Fruit fly (Drosophila melanogaster): ENCODE measurements around the gene Mnat9.

Gene Mnat9

DNA sequence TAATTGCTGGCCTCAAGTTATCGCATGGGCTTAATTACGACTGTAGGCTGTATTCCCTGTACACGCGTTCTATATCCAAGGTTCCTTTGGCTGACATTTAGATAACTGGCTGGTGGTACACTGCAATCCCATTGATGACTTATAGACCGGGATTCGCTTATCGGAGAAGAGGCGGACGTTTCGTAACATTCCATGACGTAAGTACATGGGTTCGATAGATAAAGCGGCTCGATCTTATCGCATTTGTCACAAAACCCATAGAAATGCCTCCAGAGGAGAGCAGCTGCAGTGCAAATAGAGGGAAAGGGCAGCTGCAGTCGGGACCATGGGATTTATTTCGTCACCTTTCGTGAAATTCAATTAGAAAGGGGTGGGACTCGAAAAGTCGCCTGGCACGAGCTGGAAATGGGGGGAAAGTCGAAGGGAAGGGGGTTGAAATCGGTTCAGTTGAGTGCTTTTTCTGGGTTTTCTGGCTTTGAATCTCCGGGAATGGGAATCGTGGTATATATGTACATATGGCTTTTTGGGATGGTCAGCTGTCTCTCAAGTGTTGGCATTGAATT lies 8.6 kb downstream of the Mnat9 start:
- no peak for TF ChIP-seq noc (tag; optimal IDR thresholded peaks at IDR 0.05)

DNA sequence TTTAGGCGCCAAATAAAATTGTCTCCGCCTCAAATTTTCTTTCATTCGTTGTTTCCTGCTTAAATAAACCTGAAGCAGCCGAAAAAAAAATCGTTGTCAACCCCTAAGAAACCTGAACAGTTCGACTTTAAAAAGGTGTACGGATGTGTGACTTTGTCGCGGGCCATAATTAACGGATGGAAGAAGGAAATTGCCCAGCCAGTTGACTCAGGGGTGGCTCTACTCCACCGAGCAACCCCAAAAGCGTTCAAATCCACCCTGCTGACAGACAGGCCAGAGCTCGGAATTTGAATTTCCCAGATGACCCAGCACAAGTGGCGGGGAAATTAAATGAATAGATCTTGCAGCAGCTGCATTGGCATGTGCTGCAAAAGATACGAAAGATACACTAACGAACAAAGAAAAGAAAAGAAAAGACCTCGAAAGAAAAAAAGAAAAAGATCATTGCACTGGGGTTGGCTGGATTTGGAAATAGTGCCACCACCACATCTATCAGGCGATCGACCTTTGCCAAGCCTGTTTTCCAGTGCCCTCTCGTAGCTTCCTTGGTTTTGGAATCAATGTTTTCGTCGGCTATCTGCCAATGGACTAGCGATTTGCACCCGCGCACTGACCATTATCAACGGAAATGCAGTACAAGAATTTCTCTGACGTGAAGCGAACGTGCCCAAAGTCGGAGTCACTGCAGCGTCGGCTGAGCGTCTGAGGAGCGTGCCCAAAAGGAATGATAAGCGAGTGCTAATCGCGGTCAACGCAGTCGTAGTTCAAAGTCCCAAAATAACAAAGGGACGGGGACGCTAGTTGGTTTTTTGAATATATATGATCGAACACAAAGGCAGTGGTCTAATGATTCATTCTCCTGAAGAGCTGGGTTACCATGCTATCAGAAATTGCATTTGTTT lies 9.5 kb downstream of the Mnat9 start:
- TF ChIP-seq noc (tag; optimal IDR thresholded peaks at IDR 0.05) = no peak

DNA sequence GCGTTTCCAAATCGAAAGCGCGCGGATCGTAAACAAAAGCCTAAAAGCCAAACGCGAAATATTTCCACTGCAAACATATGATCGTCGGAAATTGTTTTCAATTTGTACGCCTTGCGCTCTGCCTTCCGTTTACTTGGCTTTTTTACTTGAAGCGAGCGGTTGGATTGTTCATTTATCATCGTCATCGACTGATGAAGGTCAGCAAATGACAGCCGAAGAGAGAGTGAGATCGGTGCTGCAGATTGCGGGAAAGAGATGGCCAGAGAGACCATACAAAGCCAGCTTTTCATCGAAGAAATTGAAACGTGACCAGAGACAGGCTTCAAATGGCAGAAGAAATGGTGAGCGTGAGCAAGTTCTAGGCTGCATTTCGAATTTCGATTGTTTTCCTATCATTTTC lies 10.2 kb downstream of the Mnat9 start:
- TF ChIP-seq noc (tag; optimal IDR thresholded peaks at IDR 0.05) = no peak

DNA sequence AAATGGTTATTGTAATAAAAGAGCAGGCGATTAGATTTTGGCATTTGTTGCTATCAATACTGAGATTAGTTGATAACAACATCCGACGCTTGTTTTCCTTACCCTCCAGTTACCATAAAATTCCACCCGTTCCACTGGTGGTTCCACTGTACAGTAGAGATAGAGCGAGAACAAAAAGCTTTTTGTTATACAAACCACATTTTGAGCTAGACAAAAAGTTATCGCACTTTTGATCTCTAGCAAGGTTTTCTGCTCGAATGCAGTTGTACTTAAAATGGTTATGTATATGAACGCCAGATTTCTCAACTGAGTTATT lies 10.9 kb downstream of the Mnat9 start:
- no peak for TF ChIP-seq noc (tag; optimal IDR thresholded peaks at IDR 0.05)

DNA sequence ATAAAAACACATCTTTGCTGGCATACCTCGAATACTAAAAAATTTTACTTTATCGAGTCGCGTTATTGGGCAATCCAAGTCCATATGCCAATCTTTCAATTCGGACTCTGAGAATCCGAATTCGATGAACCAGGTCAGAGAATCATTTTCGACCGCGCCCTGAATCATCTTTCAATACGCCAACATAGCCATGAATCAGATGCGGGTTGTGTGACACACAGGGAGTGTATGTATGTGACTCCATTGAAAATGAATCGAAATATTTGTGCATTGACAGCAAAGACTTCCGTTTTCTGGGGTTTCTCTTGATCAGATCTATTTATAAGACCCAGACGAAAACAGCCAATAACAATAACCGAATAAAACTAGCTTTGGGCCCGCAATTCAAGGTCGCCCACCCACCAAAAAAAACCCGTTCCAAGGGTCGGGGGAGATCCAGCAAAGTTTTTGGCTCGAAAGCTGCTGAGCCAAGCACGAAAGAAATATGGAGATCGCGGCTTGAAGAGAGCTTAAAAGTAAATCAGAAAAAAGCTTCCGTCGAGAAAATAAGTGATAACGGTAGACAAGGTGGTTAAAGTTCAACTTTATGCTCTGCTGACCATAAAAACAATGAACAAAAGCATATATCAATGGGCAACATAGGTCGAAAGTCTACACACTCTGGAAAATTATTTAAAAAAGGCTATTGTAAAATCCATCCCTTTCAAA lies 11.4 kb downstream of the Mnat9 start:
- no peak for TF ChIP-seq noc (tag; optimal IDR thresholded peaks at IDR 0.05)

DNA sequence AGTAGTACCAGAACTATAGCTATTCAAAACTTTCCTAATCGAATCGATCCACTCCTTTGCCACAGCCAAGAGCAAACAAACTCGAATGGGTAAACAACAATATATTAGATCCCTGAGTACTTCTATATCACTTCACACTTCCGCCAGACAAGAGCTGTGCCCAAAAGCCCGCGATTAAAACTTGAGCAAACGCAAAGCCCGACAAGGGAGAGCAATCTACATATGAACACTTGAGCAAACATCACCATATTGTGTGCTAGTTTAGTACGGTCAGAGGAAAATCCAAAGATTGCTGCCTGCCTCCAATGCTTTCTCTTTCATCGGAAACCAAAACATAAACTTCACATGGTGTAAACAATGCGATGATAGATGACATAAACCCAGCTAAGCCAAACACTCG lies 12.3 kb downstream of the Mnat9 start:
- no peak for TF ChIP-seq noc (tag; optimal IDR thresholded peaks at IDR 0.05)

DNA sequence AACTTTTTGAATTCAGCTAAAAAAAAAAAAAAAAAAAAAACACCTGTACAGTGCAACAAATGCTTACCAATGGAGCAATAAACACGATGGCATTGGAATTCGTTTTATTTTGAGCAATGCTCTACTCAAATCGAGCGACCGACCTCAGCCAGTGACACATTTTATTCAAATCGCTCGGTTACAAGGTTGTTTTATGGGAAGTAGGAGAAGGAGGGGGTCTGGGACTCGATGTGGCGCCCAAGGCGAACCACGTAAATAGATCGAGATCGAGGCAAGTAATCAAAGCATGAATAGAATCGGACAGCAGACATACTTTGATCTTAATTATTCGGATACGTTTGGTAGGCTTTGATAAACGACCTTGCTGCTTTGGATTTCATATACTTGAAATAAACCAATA lies 12.7 kb downstream of the Mnat9 start:
- TF ChIP-seq noc (tag; optimal IDR thresholded peaks at IDR 0.05) = no peak

DNA sequence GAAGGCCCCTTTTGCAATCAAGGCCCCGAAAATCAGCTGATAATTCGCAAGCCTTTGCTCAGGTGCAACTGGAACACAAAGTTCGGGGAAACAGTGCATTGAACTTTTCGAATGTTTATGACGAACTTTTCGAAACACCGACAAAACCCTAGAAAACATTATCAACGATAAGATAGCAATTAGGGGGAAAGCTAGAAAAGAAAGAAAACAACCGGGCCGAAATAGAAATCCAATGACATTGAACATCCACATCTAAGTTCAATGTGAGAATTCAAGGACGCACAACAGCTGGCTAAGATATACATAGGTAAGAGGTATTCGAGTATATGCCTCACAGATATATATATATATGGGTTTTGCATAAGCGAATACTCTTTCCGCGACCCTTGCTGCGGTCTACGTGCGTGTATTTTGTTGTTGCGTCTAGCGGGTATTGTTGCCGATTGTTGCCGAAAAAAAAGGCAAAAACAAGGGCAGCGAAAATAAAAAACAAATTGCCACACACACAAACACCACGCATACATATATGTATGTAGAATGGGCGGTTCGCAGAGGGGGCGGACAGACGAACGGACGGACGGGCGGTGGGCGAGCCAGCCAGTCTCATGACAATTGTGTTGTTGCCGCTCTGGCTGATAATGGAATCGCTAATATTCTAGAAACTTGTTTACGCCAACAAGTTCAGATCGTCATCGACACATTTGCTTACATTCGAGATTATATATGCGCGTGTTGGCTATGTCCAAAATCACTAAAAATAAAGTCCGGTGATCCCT lies 16.2 kb downstream of the Mnat9 start:
- peak; percentile 67 for TF ChIP-seq noc (tag; optimal IDR thresholded peaks at IDR 0.05)

DNA sequence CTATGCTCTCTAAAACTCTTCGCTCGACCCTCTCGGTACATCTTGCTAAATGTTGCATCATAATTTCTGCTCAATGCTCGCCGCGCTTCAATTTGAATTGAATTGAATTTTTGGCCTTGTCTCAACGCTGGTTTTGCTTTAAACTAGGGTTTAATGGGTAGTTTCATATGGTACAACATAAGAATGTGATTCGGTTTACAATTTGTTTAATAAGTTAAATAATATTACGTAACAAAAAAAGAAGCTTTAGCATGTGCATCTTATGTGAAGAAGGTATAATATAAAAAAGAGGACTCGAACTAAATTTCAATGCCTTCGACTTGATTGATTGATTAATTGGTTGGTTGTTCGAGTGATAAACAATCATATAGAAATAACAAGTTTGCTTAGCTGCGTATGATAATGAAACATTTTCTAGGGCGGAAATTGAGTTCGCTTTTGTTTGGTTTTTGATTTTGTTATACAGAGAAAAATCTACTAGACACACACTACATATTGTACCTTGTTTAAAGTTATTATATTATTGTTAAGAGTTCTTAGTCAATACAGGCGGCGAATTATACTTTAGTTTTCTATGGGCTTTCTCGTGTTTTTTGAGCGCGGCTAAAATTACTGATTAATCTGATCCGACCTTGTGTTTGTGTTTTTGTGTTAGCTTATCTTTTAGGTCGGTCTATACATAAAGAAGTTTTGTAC lies 18.1 kb downstream of the Mnat9 start:
- TF ChIP-seq noc (tag; optimal IDR thresholded peaks at IDR 0.05) = no peak

DNA sequence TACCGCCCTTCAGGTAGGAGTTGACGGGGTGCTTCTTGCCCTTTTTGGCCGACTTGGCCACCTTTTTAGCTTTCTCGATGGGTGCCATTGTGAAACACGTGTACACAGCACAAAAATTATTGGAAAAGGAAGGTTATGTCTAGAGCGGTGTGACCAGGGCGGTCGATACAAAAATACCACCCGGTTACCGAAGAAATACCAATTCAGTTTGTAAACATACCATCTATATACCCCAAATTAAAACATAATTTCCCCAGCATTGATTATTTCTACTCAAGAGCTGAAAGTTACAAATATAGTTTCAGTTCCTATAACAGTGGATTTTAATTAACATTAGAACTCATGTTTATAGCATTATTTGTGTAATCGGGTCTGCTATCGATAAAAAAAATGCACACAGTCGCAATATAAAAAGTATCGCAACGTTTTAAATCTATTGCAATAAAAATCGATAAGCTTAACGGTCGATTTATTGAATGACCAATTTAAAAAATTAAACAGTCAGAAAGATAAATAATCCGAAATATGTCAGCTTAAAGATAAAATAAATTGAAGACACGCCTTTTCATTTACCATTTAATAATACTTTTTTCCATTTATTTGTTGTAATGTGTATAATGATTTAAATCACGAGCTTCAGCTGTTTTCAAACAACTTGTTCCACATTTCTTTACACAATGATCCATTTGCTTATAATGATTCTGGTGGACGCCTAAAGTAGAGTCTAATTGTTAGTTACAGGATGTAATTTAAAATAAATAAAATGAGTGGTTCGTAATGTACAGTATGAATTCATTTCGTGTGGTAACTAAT lies 19.7 kb downstream of the Mnat9 start, which contains the start of gene RpL6:
TSS of gene RpL6 (minus strand) at position 134 of the 813 bp plus-strand sequence.
- no peak for TF ChIP-seq noc (tag; optimal IDR thresholded peaks at IDR 0.05)

DNA sequence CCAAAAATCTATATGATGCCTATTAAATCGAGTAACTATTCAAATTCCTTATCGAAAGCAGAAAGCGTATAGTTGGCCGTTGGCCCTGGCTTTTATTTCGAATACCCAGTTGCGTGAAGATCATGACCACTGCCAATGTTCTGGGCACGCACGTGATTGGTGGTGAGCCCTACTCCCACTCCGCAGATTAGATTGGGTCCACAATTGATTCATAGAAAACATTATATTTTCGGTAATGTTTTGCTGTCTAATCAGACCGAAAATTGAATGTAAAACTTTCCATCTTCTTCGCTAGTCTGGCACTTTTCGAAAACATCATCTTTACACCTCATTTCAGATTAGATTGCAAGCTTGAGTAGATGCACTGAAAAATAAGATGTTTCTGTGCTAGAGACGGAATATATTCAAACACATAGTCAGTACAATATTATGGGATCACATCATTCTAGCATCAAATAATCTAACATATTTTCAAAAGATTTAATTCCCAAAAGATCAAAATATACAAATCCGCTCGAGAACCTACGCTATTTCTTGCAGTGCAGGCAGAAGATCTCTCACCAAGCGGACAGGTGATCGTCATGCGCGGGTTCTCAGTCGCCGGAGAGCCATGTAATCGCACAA lies 23.6 kb downstream of the Mnat9 start, which contains the start of gene CG1774:
TSS of gene CG1774 (plus strand) at position 548 of the 624 bp plus-strand sequence.
- TF ChIP-seq noc (tag; optimal IDR thresholded peaks at IDR 0.05) = peak; percentile 95

DNA sequence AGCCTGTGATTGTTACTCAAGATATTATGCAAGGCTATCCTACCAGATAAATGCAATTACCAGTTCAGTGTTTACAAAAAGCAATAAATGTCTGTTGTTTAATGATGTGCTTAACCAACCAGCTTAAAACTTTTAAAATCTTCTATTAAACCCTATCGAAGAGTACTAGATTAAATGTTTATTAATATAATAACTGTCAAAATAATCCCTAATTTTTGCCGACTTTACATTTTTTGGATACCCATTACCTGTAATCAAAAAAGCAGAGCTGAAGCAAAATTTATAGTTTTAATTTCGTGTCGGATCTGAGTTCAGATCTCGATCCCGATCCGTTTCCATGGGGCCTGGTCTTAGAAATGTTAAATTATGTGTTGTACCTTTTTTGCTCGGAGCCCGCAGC lies 25.7 kb downstream of the Mnat9 start, which contains the start of gene CG1638:
TSS of gene CG1638 (plus strand) at position 301 of the 400 bp plus-strand sequence.
- no peak for TF ChIP-seq noc (tag; optimal IDR thresholded peaks at IDR 0.05)

DNA sequence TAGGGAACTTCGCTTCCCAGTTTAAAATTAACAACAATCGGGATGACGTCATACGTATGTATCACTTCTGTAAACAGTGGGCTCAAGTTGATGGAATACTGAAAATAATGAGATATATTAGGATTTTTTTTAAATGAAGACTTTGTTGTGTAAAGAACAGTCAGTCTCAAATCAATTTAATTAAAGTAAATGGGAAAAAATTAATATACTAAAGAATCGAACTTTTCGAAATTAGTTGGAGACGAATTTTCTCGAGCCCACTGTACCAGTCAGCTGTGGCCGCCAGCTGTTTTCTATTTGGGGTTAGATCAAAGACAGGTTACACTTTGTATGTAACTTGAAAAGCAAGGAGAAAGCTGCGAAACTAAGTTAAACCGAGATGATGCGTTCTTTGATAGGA lies 27.6 kb downstream of the Mnat9 start, which contains the start of gene CG1635:
TSS of gene CG1635 (plus strand) at position 300 of the 400 bp plus-strand sequence.
- TF ChIP-seq noc (tag; optimal IDR thresholded peaks at IDR 0.05) = peak; percentile 100

DNA sequence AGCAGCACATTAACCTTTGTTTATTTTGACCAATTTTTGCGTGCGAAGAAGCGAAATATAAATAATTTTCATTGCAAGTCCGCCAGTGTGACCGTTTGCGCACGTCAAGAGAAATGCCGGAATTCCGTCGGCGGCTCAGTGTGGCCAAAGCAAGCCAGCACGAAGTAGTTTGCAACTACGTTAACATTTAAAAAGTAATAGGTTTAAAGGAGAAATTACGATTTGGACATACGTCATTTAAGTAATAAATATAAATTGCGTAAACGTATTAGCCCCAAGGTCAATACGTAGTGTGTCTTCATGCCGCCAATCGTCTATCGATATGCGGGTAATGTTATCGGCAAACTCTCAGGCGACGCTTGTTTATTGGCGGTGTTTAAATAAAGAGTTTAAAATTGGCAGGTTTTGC lies 35.4 kb downstream of the Mnat9 start, which contains the start of the genes pygo and rod:
TSS of gene pygo (minus strand) at position 114 of the 409 bp plus-strand sequence.
TSS of gene rod (plus strand) at position 366 of the 409 bp plus-strand sequence.
- no peak for TF ChIP-seq noc (tag; optimal IDR thresholded peaks at IDR 0.05)
